Worm (Caenorhabditis elegans): ENCODE measurements around the gene sup-35.

DNA sequence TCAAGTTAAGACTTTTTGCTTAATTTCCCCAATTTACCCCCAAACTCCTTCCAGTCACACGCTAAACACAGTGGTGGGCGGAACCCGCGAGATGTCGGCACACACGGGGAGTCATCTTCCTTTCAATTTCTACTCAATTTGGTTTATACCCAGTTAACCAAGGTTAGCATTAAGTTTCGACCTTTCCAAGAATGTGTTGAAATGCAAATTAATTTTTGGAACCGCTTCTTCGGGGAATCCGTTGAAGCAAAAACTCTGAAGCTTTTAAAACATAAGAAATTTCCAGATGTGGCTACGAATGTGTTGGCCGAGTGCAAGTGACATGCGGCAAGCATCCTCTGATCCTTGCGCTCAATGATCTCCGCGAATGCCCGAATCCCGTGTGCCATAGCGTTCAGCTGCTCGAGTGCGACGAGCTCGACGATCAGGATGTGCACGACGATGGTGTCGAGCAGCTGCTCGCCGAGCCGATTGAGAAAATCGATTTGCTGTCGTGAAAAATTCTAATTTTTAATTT lies 28.1 kb downstream of the sup-35 start:
- TF ChIP-seq unc-62 (GFP tag; optimal IDR thresholded peaks at IDR 0.05): no peak
- no peak for TF ChIP-seq nhr-11 (tag; optimal IDR thresholded peaks at IDR 0.05)
- no peak for TF ChIP-seq nfya-1 (tag; optimal IDR thresholded peaks at IDR 0.05; ENCODE audit: insufficient read depth)
- no peak for TF ChIP-seq ztf-11 (tag; optimal IDR thresholded peaks at IDR 0.05)
- no peak for TF ChIP-seq nhr-43 (tag; optimal IDR thresholded peaks at IDR 0.05; ENCODE audit: poor library complexity, severe bottlenecking)
- TF ChIP-seq ama-1 (optimal IDR thresholded peaks at IDR 0.05): peak; percentile 89
- no peak for TF ChIP-seq nhr-77 (tag; optimal IDR thresholded peaks at IDR 0.05)
- no peak for TF ChIP-seq tbx-2 (tag; optimal IDR thresholded peaks at IDR 0.05)
